Fruit fly (Drosophila melanogaster) whole organism, prepupa: ENCODE data around the gene THG.
A peak's percentile ranks its signal among the peaks of the same experiment; 100 is the strongest.

Experiments
- Blimp-1 ChIP-seq: fragments of 200-800 bp; sonication (Bioruptor generic); optimal IDR thresholded peaks from 3 replicates; lab custom pipeline; 2017; ENCODE audit warnings: missing biosample characterization, missing genetic modification characterization, mild to moderate bottlenecking, moderate library complexity, missing genetic modification reagents
- CG10631 ChIP-seq: fragments of 200-800 bp; sonication (Bioruptor generic); optimal IDR thresholded peaks from 2 replicates; lab custom pipeline; 2016; ENCODE audit warnings: missing biosample characterization, missing genetic modification characterization
- CG10669 ChIP-seq: fragments of 200-800 bp; sonication (Bioruptor generic); optimal IDR thresholded peaks from 3 replicates; lab custom pipeline; 2018; ENCODE audit warnings: missing biosample characterization, mild to moderate bottlenecking, missing genetic modification characterization, moderate library complexity
- CG11294 ChIP-seq: fragments of 200-800 bp; sonication (Bioruptor generic); IDR thresholded peaks from 2 replicates; pipeline ENCODE4 v1.3.6; 2022; ENCODE audit warnings: missing biosample characterization, missing genetic modification characterization
- CG11762 ChIP-seq: fragments of 200-800 bp; sonication (Bioruptor generic); optimal IDR thresholded peaks from 3 replicates; lab custom pipeline; 2016; ENCODE audit warnings: missing biosample characterization, missing genetic modification characterization; ENCODE audit not compliant: insufficient read depth
- CG11902 ChIP-seq: fragments of 200-800 bp; sonication (Bioruptor generic); optimal IDR thresholded peaks from 3 replicates; lab custom pipeline; 2016; ENCODE audit warnings: missing biosample characterization, missing genetic modification characterization
- CG15336 ChIP-seq: fragments of 200-800 bp; sonication (Bioruptor generic); IDR thresholded peaks from 2 replicates; pipeline ENCODE4 v1.3.6; 2022; ENCODE audit warnings: missing biosample characterization, missing genetic modification characterization
- CG1621 ChIP-seq: fragments of 200-800 bp; sonication (Bioruptor generic); optimal IDR thresholded peaks from 3 replicates; lab custom pipeline; 2018; ENCODE audit warnings: missing biosample characterization, mild to moderate bottlenecking, missing genetic modification characterization
- CG3032 ChIP-seq: fragments of 200-800 bp; optimal IDR thresholded peaks from 2 replicates; lab custom pipeline; 2019; ENCODE audit warnings: missing biosample characterization, mild to moderate bottlenecking, missing genetic modification characterization, moderate library complexity
- CG31627 ChIP-seq: fragments of 200-800 bp; sonication (Bioruptor generic); optimal IDR thresholded peaks from 3 replicates; lab custom pipeline; 2016; ENCODE audit warnings: missing biosample characterization, missing genetic modification characterization
- CG32006 ChIP-seq: fragments of 200-800 bp; sonication (Bioruptor generic); optimal IDR thresholded peaks from 3 replicates; lab custom pipeline; 2017; ENCODE audit warnings: missing biosample characterization, mild to moderate bottlenecking, missing genetic modification characterization
- CG34406 ChIP-seq: fragments of 200-800 bp; sonication (Bioruptor generic); optimal IDR thresholded peaks from 3 replicates; lab custom pipeline; 2016; ENCODE audit warnings: missing biosample characterization, missing genetic modification characterization
- CG3919 ChIP-seq: fragments of 200-800 bp; sonication (Bioruptor generic); optimal IDR thresholded peaks from 3 replicates; lab custom pipeline; 2016; ENCODE audit warnings: missing biosample characterization, missing genetic modification characterization
- CG6163 ChIP-seq: fragments of 200-800 bp; sonication (Bioruptor generic); IDR thresholded peaks from 3 replicates; pipeline ENCODE4 v1.3.6; 2022; ENCODE audit warnings: missing biosample characterization, missing genetic modification characterization
- CG6276 ChIP-seq: fragments of 200-800 bp; sonication (Bioruptor generic); optimal IDR thresholded peaks from 2 replicates; lab custom pipeline; 2017; ENCODE audit warnings: missing biosample characterization, mild to moderate bottlenecking, missing genetic modification characterization
- CG6792 ChIP-seq: fragments of 200-800 bp; sonication (Bioruptor generic); optimal IDR thresholded peaks from 3 replicates; lab custom pipeline; 2016; ENCODE audit warnings: missing biosample characterization, missing genetic modification characterization
- CG6808 ChIP-seq: fragments of 200-800 bp; sonication (Bioruptor generic); optimal IDR thresholded peaks from 3 replicates; lab custom pipeline; 2017; ENCODE audit warnings: missing biosample characterization, missing genetic modification characterization, mild to moderate bottlenecking, moderate library complexity, missing genetic modification reagents
- CG6854 ChIP-seq: fragments of 200-800 bp; sonication (Bioruptor generic); optimal IDR thresholded peaks from 2 replicates; lab custom pipeline; 2017; ENCODE audit warnings: missing biosample characterization, mild to moderate bottlenecking, missing genetic modification characterization
- CG8119 ChIP-seq: fragments of 200-800 bp; sonication (Bioruptor generic); IDR thresholded peaks from 3 replicates; pipeline ENCODE4 v1.3.6; 2022; ENCODE audit warnings: missing biosample characterization, missing genetic modification characterization
- CG8319 ChIP-seq: fragments of 200-800 bp; sonication (Bioruptor generic); optimal IDR thresholded peaks from 3 replicates; lab custom pipeline; 2016; ENCODE audit warnings: missing biosample characterization, missing genetic modification characterization
- CG8632 ChIP-seq: fragments of 200-800 bp; sonication (Bioruptor generic); optimal IDR thresholded peaks from 3 replicates; lab custom pipeline; 2016; ENCODE audit warnings: missing biosample characterization, missing genetic modification characterization
- CG9139 ChIP-seq: fragments of 200-800 bp; sonication (Bioruptor generic); optimal IDR thresholded peaks from 3 replicates; lab custom pipeline; 2017; ENCODE audit warnings: missing biosample characterization, mild to moderate bottlenecking, missing genetic modification characterization
- Eip93F ChIP-seq: fragments of 200-800 bp; sonication (Bioruptor generic); optimal IDR thresholded peaks from 2 replicates; lab custom pipeline; 2016; ENCODE audit warnings: missing biosample characterization, mild to moderate bottlenecking, missing genetic modification characterization
- Ets21C ChIP-seq: fragments of 200-800 bp; sonication (Bioruptor generic); optimal IDR thresholded peaks from 3 replicates; lab custom pipeline; 2016; ENCODE audit warnings: missing biosample characterization, missing genetic modification characterization
- Ets96B ChIP-seq: fragments of 200-800 bp; optimal IDR thresholded peaks from 2 replicates; lab custom pipeline; 2019; ENCODE audit warnings: missing biosample characterization, mild to moderate bottlenecking, missing genetic modification characterization, moderate library complexity
- Gug ChIP-seq: fragments of 200-800 bp; sonication (Bioruptor generic); IDR thresholded peaks from 2 replicates; pipeline ENCODE4 v1.3.6; 2022; ENCODE audit warnings: missing biosample characterization, missing genetic modification characterization
- Hr38 ChIP-seq: sonication (Bioruptor generic); optimal IDR thresholded peaks from 2 replicates; lab custom pipeline; 2016; ENCODE audit warnings: missing biosample characterization, missing genetic modification characterization
- Hr39 ChIP-seq: fragments of 200-800 bp; sonication (Bioruptor generic); optimal IDR thresholded peaks from 2 replicates; lab custom pipeline; 2016; ENCODE audit warnings: missing biosample characterization, missing genetic modification characterization
- Hr4 ChIP-seq: fragments of 200-800 bp; sonication (Bioruptor generic); optimal IDR thresholded peaks from 3 replicates; lab custom pipeline; 2016; ENCODE audit warnings: missing biosample characterization, missing genetic modification characterization
- Lpt ChIP-seq: fragments of 200-800 bp; sonication (Bioruptor generic); optimal IDR thresholded peaks from 3 replicates; lab custom pipeline; 2016; ENCODE audit warnings: missing biosample characterization, missing genetic modification characterization
- Met ChIP-seq: fragments of 200-800 bp; sonication (Bioruptor generic); optimal IDR thresholded peaks from 3 replicates; lab custom pipeline; 2016; ENCODE audit warnings: missing biosample characterization, missing genetic modification characterization
- OdsH ChIP-seq: fragments of 200-800 bp; sonication (Bioruptor generic); optimal IDR thresholded peaks from 3 replicates; lab custom pipeline; 2016; ENCODE audit warnings: missing biosample characterization, missing genetic modification characterization
- Smox ChIP-seq: fragments of 200-800 bp; sonication (Bioruptor generic); optimal IDR thresholded peaks from 3 replicates; lab custom pipeline; 2016; ENCODE audit warnings: missing biosample characterization, missing genetic modification characterization
- Sox102F ChIP-seq: fragments of 200-800 bp; sonication (Bioruptor generic); optimal IDR thresholded peaks from 2 replicates; lab custom pipeline; 2016; ENCODE audit warnings: missing biosample characterization, mild to moderate bottlenecking, missing genetic modification characterization
- Sox14 ChIP-seq: fragments of 200-800 bp; sonication (Bioruptor generic); optimal IDR thresholded peaks from 3 replicates; lab custom pipeline; 2016; ENCODE audit warnings: missing biosample characterization, missing genetic modification characterization
- Sox15 ChIP-seq: fragments of 200-800 bp; sonication (Bioruptor generic); optimal IDR thresholded peaks from 3 replicates; lab custom pipeline; 2016; ENCODE audit warnings: missing biosample characterization, missing genetic modification characterization
- achi ChIP-seq: fragments of 200-800 bp; sonication (Bioruptor generic); optimal IDR thresholded peaks from 3 replicates; lab custom pipeline; 2016; ENCODE audit warnings: missing biosample characterization, missing genetic modification characterization
- cyc ChIP-seq: fragments of 200-800 bp; sonication (Bioruptor generic); optimal IDR thresholded peaks from 3 replicates; lab custom pipeline; 2016; ENCODE audit warnings: missing biosample characterization, missing genetic modification characterization
- dac ChIP-seq: fragments of 200-800 bp; sonication (Bioruptor generic); optimal IDR thresholded peaks from 2 replicates; lab custom pipeline; 2017; ENCODE audit warnings: missing biosample characterization, mild to moderate bottlenecking, missing genetic modification characterization
- dsx ChIP-seq: fragments of 200-800 bp; optimal IDR thresholded peaks from 3 replicates; lab custom pipeline; 2019; ENCODE audit warnings: missing biosample characterization, mild to moderate bottlenecking, missing genetic modification characterization, moderate library complexity; ENCODE audit not compliant: poor library complexity, severe bottlenecking
- eg ChIP-seq: fragments of 200-800 bp; sonication (Bioruptor generic); IDR thresholded peaks from 3 replicates; pipeline ENCODE4 v1.3.6; 2022; ENCODE audit warnings: missing biosample characterization, missing genetic modification characterization
- fd59A ChIP-seq: fragments of 200-800 bp; sonication (Bioruptor generic); optimal IDR thresholded peaks from 2 replicates; lab custom pipeline; 2017; ENCODE audit warnings: missing biosample characterization, mild to moderate bottlenecking, missing genetic modification characterization, missing genetic modification reagents
- fkh ChIP-seq: fragments of 200-800 bp; sonication (Bioruptor generic); optimal IDR thresholded peaks from 3 replicates; lab custom pipeline; 2017; ENCODE audit warnings: missing biosample characterization, mild to moderate bottlenecking, missing genetic modification characterization, moderate library complexity
- lz ChIP-seq: fragments of 200-800 bp; sonication (Bioruptor generic); optimal IDR thresholded peaks from 3 replicates; lab custom pipeline; 2016; ENCODE audit warnings: missing biosample characterization, missing genetic modification characterization
- net ChIP-seq: fragments of 200-800 bp; sonication (Bioruptor generic); optimal IDR thresholded peaks from 3 replicates; lab custom pipeline; 2016; ENCODE audit warnings: missing biosample characterization, missing genetic modification characterization
- pdm3 ChIP-seq: fragments of 200-800 bp; sonication (Bioruptor generic); optimal IDR thresholded peaks from 3 replicates; lab custom pipeline; 2016; ENCODE audit warnings: missing biosample characterization, missing genetic modification characterization
- salr ChIP-seq, 2 experiments: fragments of 200-800 bp; sonication (Bioruptor generic); optimal IDR thresholded peaks; 3 replicates each; lab custom pipeline; 2016 to 2018; ENCODE audit warnings: missing biosample characterization in 2 of 2, missing genetic modification characterization in 2 of 2, mild to moderate bottlenecking in 1 of 2
- spab ChIP-seq: fragments of 200-800 bp; sonication (Bioruptor generic); optimal IDR thresholded peaks from 2 replicates; lab custom pipeline; 2017; ENCODE audit warnings: missing biosample characterization, mild to moderate bottlenecking, missing genetic modification characterization, missing genetic modification reagents
- ss ChIP-seq, 2 experiments: fragments of 200-800 bp; sonication (Bioruptor generic); optimal IDR thresholded peaks; 2 replicates in 1 of 2; 3 replicates in 1 of 2; lab custom pipeline; 2017 to 2018; ENCODE audit warnings: mild to moderate bottlenecking in 2 of 2, missing biosample characterization in 2 of 2, missing genetic modification characterization in 2 of 2, moderate library complexity in 1 of 2
- svp ChIP-seq: fragments of 200-800 bp; sonication (Bioruptor generic); peaks from one replicate; lab custom pipeline; 2016; ENCODE audit warnings: missing biosample characterization, missing genetic modification characterization
- topi ChIP-seq: fragments of 200-800 bp; sonication (Bioruptor generic); optimal IDR thresholded peaks from 3 replicates; lab custom pipeline; 2016; ENCODE audit warnings: missing biosample characterization, missing genetic modification characterization
- vri ChIP-seq: fragments of 200-800 bp; sonication (Bioruptor generic); optimal IDR thresholded peaks from 3 replicates; lab custom pipeline; 2016; ENCODE audit warnings: missing biosample characterization, mild to moderate bottlenecking, missing genetic modification characterization

Gene THG

dm6 chr2L:15009703-15010102, at the start of gene THG, which contains the start of gene Rnmt:
THG (minus strand) TSS chr2L:15009724.
Rnmt (plus strand) TSS chr2L:15009939.
- TF ChIP-seq Met (GFP tag; lab: Kevin White, UChicago) (no peak), CG6854 (GFP tag; lab: Kevin White, UChicago) (no peak), lz (peak; percentile 72), CG3032 (peak; percentile 70), Sox15 (GFP tag; lab: Kevin White, UChicago) (peak; percentile 52), Ets21C (GFP tag; lab: Kevin White, UChicago) (peak; percentile 60), Smox (GFP tag; lab: Kevin White, UChicago) (peak; percentile 79), pdm3 (peak; percentile 77), fd59A (GFP tag; lab: Kevin White, UChicago) (peak; percentile 13), fkh (GFP tag; lab: Kevin White, UChicago) (no peak), Gug (peak; percentile 69; the same call in 1 of the 2 replicates), Blimp-1 (GFP tag; lab: Kevin White, UChicago) (no peak), Ets96B (tag; lab: Kevin White, UChicago) (peak; percentile 63), Hr4 (peak; percentile 75), CG11294 (GFP tag; lab: Robert Waterston, UW) (peak; percentile 58), CG3919 (GFP tag; lab: Kevin White, UChicago) (no peak), CG6163 (GFP tag; lab: Robert Waterston, UW) (peak; percentile 73), CG10631 (peak; percentile 84), CG32006 (no peak), Lpt (GFP tag; lab: Kevin White, UChicago) (no peak), dsx (GFP tag; lab: Kevin White, UChicago) (no peak), CG9139 (GFP tag; lab: Kevin White, UChicago) (no peak), CG6808 (GFP tag; lab: Kevin White, UChicago) (no peak), dac (GFP tag; lab: Kevin White, UChicago) (peak; percentile 6), vri (GFP tag; lab: Kevin White, UChicago) (no peak), Sox102F (GFP tag; lab: Kevin White, UChicago) (no peak), topi (GFP tag; lab: Kevin White, UChicago) (peak; percentile 67), OdsH (GFP tag; lab: Kevin White, UChicago) (peak; percentile 79), CG11762 (GFP tag; lab: Kevin White, UChicago) (no peak), spab (GFP tag; lab: Kevin White, UChicago) (no peak), Hr39 (peak; percentile 59), CG15336 (GFP tag; lab: Robert Waterston, UW) (peak; percentile 66), net (GFP tag; lab: Kevin White, UChicago) (peak; percentile 61), svp (GFP tag; lab: Kevin White, UChicago) (no peak), salr (GFP tag; optimal IDR thresholded peaks at IDR 0.05; lab: Kevin White, UChicago) (peak; percentile 14 to 63), CG6276 (GFP tag; lab: Kevin White, UChicago) (no peak), CG8319 (GFP tag; lab: Kevin White, UChicago) (peak; percentile 29), CG11902 (GFP tag; lab: Kevin White, UChicago) (peak; percentile 19), Sox14 (GFP tag; lab: Kevin White, UChicago) (peak; percentile 72), cyc (GFP tag; lab: Kevin White, UChicago) (peak; percentile 71), CG31627 (GFP tag; lab: Kevin White, UChicago) (peak; percentile 72), eg (GFP tag; lab: Robert Waterston, UW) (peak; percentile 78; the same call in 2 of the 3 replicates), CG10669 (GFP tag; lab: Kevin White, UChicago) (no peak), Hr38 (GFP tag; lab: Kevin White, UChicago) (no peak), achi (GFP tag; lab: Kevin White, UChicago) (peak; percentile 78), CG34406 (GFP tag; lab: Kevin White, UChicago) (peak; percentile 66), CG6792 (peak; percentile 69), CG8119 (GFP tag; lab: Robert Waterston, UW) (no peak; the same call in 2 of the 3 replicates), Eip93F (GFP tag; lab: Kevin White, UChicago) (no peak), ss (GFP tag; optimal IDR thresholded peaks at IDR 0.05; lab: Kevin White, UChicago) (no peak), CG1621 (peak; percentile 40), CG8632 (GFP tag; lab: Kevin White, UChicago) (peak; percentile 58)
